Worm (Caenorhabditis elegans): ENCODE measurements around the gene amph-1.

amph-1 gene

DNA sequence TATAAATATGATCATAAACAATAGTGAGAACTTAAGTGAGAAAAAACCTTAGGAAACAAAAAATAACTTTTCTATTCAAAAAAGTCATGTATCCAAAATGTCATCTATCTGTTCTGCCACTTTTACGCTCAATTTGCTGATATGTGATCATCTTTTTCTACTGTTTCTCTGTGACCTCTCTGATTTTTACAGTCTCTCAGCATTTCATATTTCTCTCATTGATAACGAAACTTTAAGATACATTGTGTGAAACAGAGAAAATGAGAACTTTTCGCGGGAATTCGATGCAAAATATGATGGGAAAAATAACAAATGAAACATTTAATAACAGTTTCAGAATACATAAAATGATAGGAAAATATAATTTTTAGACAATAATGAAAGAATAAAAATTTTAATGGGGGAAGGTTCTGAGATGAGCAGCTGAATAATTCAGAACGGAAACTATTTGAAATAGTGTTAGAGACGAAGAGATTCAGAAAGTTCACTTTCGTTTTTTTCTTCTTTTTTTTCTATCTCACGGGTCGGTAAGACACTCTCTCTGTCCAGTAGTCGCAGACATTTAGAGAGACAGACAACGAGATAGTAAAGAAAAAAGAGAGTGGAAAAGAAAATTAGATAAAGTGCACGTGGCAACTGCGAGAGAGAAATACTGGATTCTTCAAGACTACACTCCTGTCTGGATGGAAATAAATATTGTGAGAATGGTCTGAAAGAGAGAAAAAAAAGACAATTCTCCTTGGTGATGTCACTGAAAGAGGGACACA, 29.7 kb upstream of the amph-1 start:
- TF ChIP-seq pha-4 (tag; optimal IDR thresholded peaks at IDR 0.05) = peak; percentile 83
- no peak for TF ChIP-seq zag-1 (tag; optimal IDR thresholded peaks at IDR 0.05)
- peak; percentile 96 for TF ChIP-seq mdl-1 (tag; optimal IDR thresholded peaks at IDR 0.05)
- peak; percentile 33 for TF ChIP-seq tbx-2 (tag; optimal IDR thresholded peaks at IDR 0.05)
- TF ChIP-seq jun-1 (tag; optimal IDR thresholded peaks at IDR 0.05) = peak; percentile 32
- TF ChIP-seq nhr-77 (tag; optimal IDR thresholded peaks at IDR 0.05) = no peak
- TF ChIP-seq ceh-16 (tag; optimal IDR thresholded peaks at IDR 0.05) = no peak
- no peak for TF ChIP-seq snpc-4 (tag; optimal IDR thresholded peaks at IDR 0.05)
- TF ChIP-seq nhr-67 (tag; optimal IDR thresholded peaks at IDR 0.05) = no peak
- TF ChIP-seq skn-1 (tag; optimal IDR thresholded peaks at IDR 0.05) = no peak
- TF ChIP-seq lin-39 (tag; optimal IDR thresholded peaks at IDR 0.05) = no peak
- no peak for TF ChIP-seq ceh-82 (tag; optimal IDR thresholded peaks at IDR 0.05)
- TF ChIP-seq elt-1 (tag; optimal IDR thresholded peaks at IDR 0.05) = no peak
- no peak for TF ChIP-seq lsy-12 (tag; optimal IDR thresholded peaks at IDR 0.05)
- peak in 1 of 3 experiments; percentile 70 for TF ChIP-seq elt-3 (tag; optimal IDR thresholded peaks at IDR 0.05)
- TF ChIP-seq nfya-1 (tag; optimal IDR thresholded peaks at IDR 0.05; ENCODE audit: insufficient read depth) = peak; percentile 85
- no peak for TF ChIP-seq nhr-12 (tag; optimal IDR thresholded peaks at IDR 0.05)
- no peak for TF ChIP-seq nhr-11 (tag; optimal IDR thresholded peaks at IDR 0.05)
- peak; percentile 48 for TF ChIP-seq ceh-28 (tag; optimal IDR thresholded peaks at IDR 0.05)
- no peak for TF ChIP-seq R02D3.7 (tag; optimal IDR thresholded peaks at IDR 0.05)
- peak; percentile 81 for TF ChIP-seq nhr-43 (tag; optimal IDR thresholded peaks at IDR 0.05; ENCODE audit: poor library complexity, severe bottlenecking)
- no peak for TF ChIP-seq nhr-237 (tag; optimal IDR thresholded peaks at IDR 0.05)
- no peak for TF ChIP-seq egl-27 (tag; optimal IDR thresholded peaks at IDR 0.05)
- TF ChIP-seq unc-62 (GFP tag; optimal IDR thresholded peaks at IDR 0.05) = no peak
- TF ChIP-seq fkh-10 (GFP tag; optimal IDR thresholded peaks at IDR 0.05) = peak; percentile 74
- no peak for TF ChIP-seq ztf-11 (tag; optimal IDR thresholded peaks at IDR 0.05)
- TF ChIP-seq ceh-9 (tag; optimal IDR thresholded peaks at IDR 0.05) = no peak
- peak; percentile 79 for TF ChIP-seq nhr-23 (tag; optimal IDR thresholded peaks at IDR 0.05)
- TF ChIP-seq eor-1 (tag; optimal IDR thresholded peaks at IDR 0.05) = no peak
- no peak for TF ChIP-seq ZK546.5 (tag; optimal IDR thresholded peaks at IDR 0.05)
- no peak for TF ChIP-seq unc-39 (tag; optimal IDR thresholded peaks at IDR 0.05)
- TF ChIP-seq egl-5 (tag; optimal IDR thresholded peaks at IDR 0.05) = no peak
- TF ChIP-seq nhr-25 (tag; optimal IDR thresholded peaks at IDR 0.05) = peak; percentile 32
- TF ChIP-seq aly-2 (tag; optimal IDR thresholded peaks at IDR 0.05) = no peak
- no peak for TF ChIP-seq ama-1 (optimal IDR thresholded peaks at IDR 0.05)
- no peak for TF ChIP-seq nhr-28 (tag; optimal IDR thresholded peaks at IDR 0.05)
- no peak for TF ChIP-seq daf-12 (tag; optimal IDR thresholded peaks at IDR 0.05)
- peak; percentile 70 for TF ChIP-seq elt-2 (tag; optimal IDR thresholded peaks at IDR 0.05)
- peak; percentile 85 for TF ChIP-seq pqm-1 (tag; optimal IDR thresholded peaks at IDR 0.05)
- TF ChIP-seq ztf-4 (tag; optimal IDR thresholded peaks at IDR 0.05) = no peak
- peak; percentile 60 for TF ChIP-seq hmg-11 (tag; optimal IDR thresholded peaks at IDR 0.05)
- no peak for TF ChIP-seq fkh-2 (tag; optimal IDR thresholded peaks at IDR 0.05)
- no peak for TF ChIP-seq fos-1 (tag; optimal IDR thresholded peaks at IDR 0.05)
- no peak for TF ChIP-seq sea-2 (GFP tag; optimal IDR thresholded peaks at IDR 0.05)
- TF ChIP-seq lin-15B (tag; optimal IDR thresholded peaks at IDR 0.05) = peak; percentile 7
- TF ChIP-seq mml-1 (tag; optimal IDR thresholded peaks at IDR 0.05) = no peak
- TF ChIP-seq nhr-76 (tag; optimal IDR thresholded peaks at IDR 0.05) = no peak

Data from whole organism, L3 larva.